Fruit fly (Drosophila melanogaster): ENCODE data around the gene Cf2.

Gene Cf2

dm6 chr2L:4854822-4855221 lies 28.1 kb downstream of the Cf2 start (continued):
- no peak for TF ChIP-seq CG12104 (GFP tag; optimal IDR thresholded peaks at IDR 0.05)
- no peak for TF ChIP-seq CG7372 (GFP tag; IDR thresholded peaks at IDR 0.05)
- no peak for TF ChIP-seq CG14441 (GFP tag; IDR thresholded peaks at IDR 0.05)
- peak; percentile 40 for TF ChIP-seq lab (GFP tag; optimal IDR thresholded peaks at IDR 0.05)
- peak; percentile 24 for TF ChIP-seq Xbp1 (GFP tag; optimal IDR thresholded peaks at IDR 0.05)
- no peak for TF ChIP-seq CG1603 (tag; optimal IDR thresholded peaks at IDR 0.05)
- TF ChIP-seq bigmax (GFP tag; optimal IDR thresholded peaks at IDR 0.05) = no peak
- TF ChIP-seq Oli (tag; optimal IDR thresholded peaks at IDR 0.05) = peak; percentile 6
- peak; percentile 66 for TF ChIP-seq row (GFP tag; IDR thresholded peaks at IDR 0.05)
- no peak for TF ChIP-seq E2f2 (GFP tag; IDR thresholded peaks at IDR 0.05)
- 0 out of 2 replicates have a peak, but pooled peaks have one; percentile 29 for TF ChIP-seq dan (GFP tag; IDR thresholded peaks at IDR 0.05)
- TF ChIP-seq Usf (GFP tag; optimal IDR thresholded peaks at IDR 0.05) = no peak
- no peak for TF ChIP-seq BEAF-32 (GFP tag; optimal IDR thresholded peaks at IDR 0.05)
- TF ChIP-seq cato (GFP tag; optimal IDR thresholded peaks at IDR 0.05; ENCODE audit: borderline replicate concordance) = no peak
- no peak for TF ChIP-seq Atf6 (GFP tag; IDR thresholded peaks at IDR 0.05)
- no peak for TF ChIP-seq CG9215 (GFP tag; IDR thresholded peaks at IDR 0.05)
- no peak for TF ChIP-seq Chrac-16 (GFP tag; optimal IDR thresholded peaks at IDR 0.05)
- peak; percentile 5 for TF ChIP-seq CG30403 (GFP tag; optimal IDR thresholded peaks at IDR 0.05)
- no peak for TF ChIP-seq CG9727 (GFP tag; optimal IDR thresholded peaks at IDR 0.05)
- TF ChIP-seq br (optimal IDR thresholded peaks at IDR 0.05) = no peak
- TF ChIP-seq Sry-δ (GFP tag; optimal IDR thresholded peaks at IDR 0.05) = no peak
- no peak for TF ChIP-seq Dp (GFP tag; optimal IDR thresholded peaks at IDR 0.05)
- TF ChIP-seq pita (GFP tag; optimal IDR thresholded peaks at IDR 0.05) = no peak
- TF ChIP-seq dysf (GFP tag; IDR thresholded peaks at IDR 0.05) = peak; percentile 40; the same call in 2 of the 3 replicates
- peak; percentile 77 for TF ChIP-seq D19B (GFP tag; optimal IDR thresholded peaks at IDR 0.05)
- peak; percentile 1 for TF ChIP-seq dmrt11E (tag; optimal IDR thresholded peaks at IDR 0.05)
- TF ChIP-seq CG11398 (GFP tag; optimal IDR thresholded peaks at IDR 0.05) = no peak
- TF ChIP-seq CG2712 (tag; optimal IDR thresholded peaks at IDR 0.05) = peak; percentile 11
- no peak for TF ChIP-seq CG11093 (GFP tag; IDR thresholded peaks at IDR 0.05)
- TF ChIP-seq Abd-B (GFP tag; optimal IDR thresholded peaks at IDR 0.05) = no peak
- no peak for TF ChIP-seq CG1024 (GFP tag; IDR thresholded peaks at IDR 0.05)
- no peak for TF ChIP-seq bab2 (GFP tag; optimal IDR thresholded peaks at IDR 0.05)
- peak; percentile 25 for TF ChIP-seq CG15269 (tag; optimal IDR thresholded peaks at IDR 0.05)
- peak; percentile 10 for TF ChIP-seq CG17359 (tag; optimal IDR thresholded peaks at IDR 0.05)
- TF ChIP-seq CG6689 (GFP tag; IDR thresholded peaks at IDR 0.05) = 0 out of 2 replicates have a peak, but pooled peaks have one; percentile 21
- no peak for TF ChIP-seq CG8281 (tag; optimal IDR thresholded peaks at IDR 0.05)
- TF ChIP-seq CG32532 (GFP tag; IDR thresholded peaks at IDR 0.05) = no peak
- TF ChIP-seq CG2678 (tag; optimal IDR thresholded peaks at IDR 0.05) = peak; percentile 31
- TF ChIP-seq az2 (GFP tag; optimal IDR thresholded peaks at IDR 0.05) = peak; percentile 2
- no peak for TF ChIP-seq CG17186 (GFP tag; optimal IDR thresholded peaks at IDR 0.05)
- TF ChIP-seq hkb (optimal IDR thresholded peaks at IDR 0.05) = no peak
- no peak for TF ChIP-seq hkb (GFP tag; IDR thresholded peaks at IDR 0.05)
- no peak for TF ChIP-seq Rx (GFP tag; IDR thresholded peaks at IDR 0.05)
- no peak for TF ChIP-seq CG4360 (GFP tag; IDR thresholded peaks at IDR 0.05)
- TF ChIP-seq bcd (GFP tag; optimal IDR thresholded peaks at IDR 0.05) = no peak
- peak; percentile 15 for TF ChIP-seq Blimp-1 (GFP tag; optimal IDR thresholded peaks at IDR 0.05)
- peak; percentile 17; the same call in 1 of the 2 replicates for TF ChIP-seq Xrp1 (GFP tag; IDR thresholded peaks at IDR 0.05)
- no peak for TF ChIP-seq croc (GFP tag; conservative IDR thresholded peaks at IDR 0.05)
- TF ChIP-seq CG17568 (GFP tag; optimal IDR thresholded peaks at IDR 0.05) = no peak
- no peak for TF ChIP-seq CG11696 (GFP tag; IDR thresholded peaks at IDR 0.05)
- no peak for TF ChIP-seq CG18764 (GFP tag; optimal IDR thresholded peaks at IDR 0.05)
- no peak for TF ChIP-seq CG2199 (GFP tag; IDR thresholded peaks at IDR 0.05)
